Fruit fly (Drosophila melanogaster): ENCODE measurements around the gene CG5196.

DNA sequence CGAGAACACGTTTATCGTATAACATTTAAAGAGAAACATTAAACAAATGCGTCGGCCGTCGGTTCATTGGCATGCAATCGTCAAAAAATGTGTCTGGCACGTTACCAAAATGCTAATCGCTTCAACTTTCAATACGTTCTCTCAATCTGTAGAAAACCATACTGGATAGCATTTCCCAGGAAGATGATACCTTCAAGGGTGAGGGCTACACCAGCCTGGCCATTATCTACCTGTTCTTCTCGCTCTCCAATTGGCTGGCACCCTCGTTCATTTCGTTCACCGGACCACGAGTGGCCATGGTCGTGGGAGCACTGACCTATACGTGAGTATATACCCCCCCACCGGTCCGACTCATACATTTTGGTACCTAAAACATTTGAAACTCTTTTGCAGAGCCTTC lies 46.4 kb downstream of the CG5196 start:
- no peak for TF ChIP-seq CG31627 (GFP tag; optimal IDR thresholded peaks at IDR 0.05)
- TF ChIP-seq Ets21C (GFP tag; optimal IDR thresholded peaks at IDR 0.05) = no peak
- TF ChIP-seq CG16779 (tag; optimal IDR thresholded peaks at IDR 0.05) = no peak
- TF ChIP-seq dac (GFP tag; optimal IDR thresholded peaks at IDR 0.05) = no peak
- no peak for TF ChIP-seq achi (GFP tag; optimal IDR thresholded peaks at IDR 0.05)
- TF ChIP-seq OdsH (GFP tag; optimal IDR thresholded peaks at IDR 0.05) = no peak

All from whole organism, prepupa.